Worm (Caenorhabditis elegans): ENCODE results near the gene nprt-1.

- TF ChIP-seq ama-1 (optimal IDR thresholded peaks at IDR 0.05) (no peak), F13C5.2 (tag; optimal IDR thresholded peaks at IDR 0.05) (no peak), hmg-4 (GFP tag; optimal IDR thresholded peaks at IDR 0.05) (no peak), flt-1 (GFP tag; IDR thresholded peaks at IDR 0.05) (no peak), hmbx-1 (tag; optimal IDR thresholded peaks at IDR 0.05) (no peak), pes-1 (GFP tag; IDR thresholded peaks at IDR 0.05) (no peak), tbx-37 (GFP tag; conservative IDR thresholded peaks at IDR 0.05) (no peak), hnd-1 (tag; optimal IDR thresholded peaks at IDR 0.05) (no peak), tra-4 (tag; optimal IDR thresholded peaks at IDR 0.05) (no peak), ceh-36 (tag; optimal IDR thresholded peaks at IDR 0.05) (no peak), sea-1 (GFP tag; conservative IDR thresholded peaks at IDR 0.05) (no peak)
Measured at ce11 chrIV:2885260-2885659, 5.0 kb downstream of the nprt-1 start.
